Worm (Caenorhabditis elegans) whole organism, L4 larva: ENCODE measurements around the gene srh-17.

Source experiments
- F37D6.2 ChIP-seq: sonication (generic microtip); optimal IDR thresholded peaks from 2 replicates; lab custom pipeline; 2016; ENCODE audit warnings: mild to moderate bottlenecking, missing genetic modification characterization, missing compliant biosample characterization
- ZK337.2 ChIP-seq: fragments of 200-800 bp; sonication (Bioruptor generic); IDR thresholded peaks from 2 replicates; pipeline ENCODE4 v1.3.6; 2022; ENCODE audit warnings: missing genetic modification reagents, missing genetic modification characterization, missing compliant biosample characterization
- aly-2 ChIP-seq: sonication (generic microtip); optimal IDR thresholded peaks from 2 replicates; lab custom pipeline; 2018; ENCODE audit warnings: missing biosample characterization, missing genetic modification characterization
- ama-1 ChIP-seq: fragments of 150-350 bp; optimal IDR thresholded peaks from 2 replicates; lab custom pipeline; 2014; ENCODE audit warnings: inconsistent platforms, mixed read lengths
- ces-1 ChIP-seq: fragments of 150-350 bp; sonication (generic microtip); optimal IDR thresholded peaks from 4 replicates; lab custom pipeline; 2014; ENCODE audit warnings: missing biosample characterization, missing genetic modification reagents, missing genetic modification characterization
- daf-16 ChIP-seq, 3 experiments: sonication (generic microtip); optimal IDR thresholded peaks; 2 replicates each; lab custom pipeline; 2016 to 2017; ENCODE audit warnings: missing genetic modification characterization in 3 of 3, missing genetic modification reagents in 3 of 3, mild to moderate bottlenecking in 2 of 3, missing compliant biosample characterization in 2 of 3, missing biosample characterization in 1 of 3, moderate library complexity in 1 of 3
- gei-8 ChIP-seq: fragments of 200-800 bp; sonication (Bioruptor generic); optimal IDR thresholded peaks from 2 replicates; lab custom pipeline; 2018; ENCODE audit warnings: mild to moderate bottlenecking, missing genetic modification characterization, missing compliant biosample characterization
- lir-3 ChIP-seq: sonication (generic microtip); optimal IDR thresholded peaks from 2 replicates; lab custom pipeline; 2016; ENCODE audit warnings: mild to moderate bottlenecking, missing genetic modification characterization, missing compliant biosample characterization
- mep-1 ChIP-seq: fragments of 150-350 bp; sonication (generic microtip); optimal IDR thresholded peaks from 3 replicates; lab custom pipeline; 2014; ENCODE audit warnings: missing biosample characterization, missing genetic modification characterization
- nhr-11 ChIP-seq: fragments of 150-350 bp; optimal IDR thresholded peaks from 2 replicates; lab custom pipeline; 2014; ENCODE audit warnings: missing biosample characterization, missing genetic modification characterization
- nhr-41 ChIP-seq: fragments of 200-800 bp; sonication (Bioruptor generic); IDR thresholded peaks from 2 replicates; pipeline ENCODE4 v1.3.6; 2022; ENCODE audit warnings: missing genetic modification reagents, missing genetic modification characterization, missing compliant biosample characterization
- nhr-76 ChIP-seq: fragments of 150-350 bp; optimal IDR thresholded peaks from 2 replicates; lab custom pipeline; 2014; ENCODE audit warnings: missing biosample characterization, missing genetic modification characterization

- no peak for TF ChIP-seq nhr-11 (tag; lab: Kevin White, UChicago)
- TF ChIP-seq ZK337.2 (GFP tag; lab: Robert Waterston, UW), result no peak
- TF ChIP-seq ama-1 (lab: Kevin White, UChicago), result no peak
- TF ChIP-seq nhr-41 (GFP tag; lab: Robert Waterston, UW), result no peak
- no peak for TF ChIP-seq mep-1
- TF ChIP-seq nhr-76 (tag; lab: Kevin White, UChicago), result no peak
- no peak for TF ChIP-seq lir-3 (tag; lab: Kevin White, UChicago)
- TF ChIP-seq aly-2 (tag; lab: Kevin White, UChicago), result no peak
- no peak for TF ChIP-seq ces-1
- TF ChIP-seq gei-8, result no peak
- no peak for TF ChIP-seq daf-16 (GFP tag; optimal IDR thresholded peaks at IDR 0.05; lab: Kevin White, UChicago)
- TF ChIP-seq daf-16 (tag; optimal IDR thresholded peaks at IDR 0.05; lab: Kevin White, UChicago), result no peak
- no peak for TF ChIP-seq F37D6.2 (tag; lab: Kevin White, UChicago)
These were observed 22.2 kb downstream of the srh-17 start for ce11 chrV:14683291-14683690.
